Worm (Caenorhabditis elegans): ENCODE data around the gene mtss-1.

DNA sequence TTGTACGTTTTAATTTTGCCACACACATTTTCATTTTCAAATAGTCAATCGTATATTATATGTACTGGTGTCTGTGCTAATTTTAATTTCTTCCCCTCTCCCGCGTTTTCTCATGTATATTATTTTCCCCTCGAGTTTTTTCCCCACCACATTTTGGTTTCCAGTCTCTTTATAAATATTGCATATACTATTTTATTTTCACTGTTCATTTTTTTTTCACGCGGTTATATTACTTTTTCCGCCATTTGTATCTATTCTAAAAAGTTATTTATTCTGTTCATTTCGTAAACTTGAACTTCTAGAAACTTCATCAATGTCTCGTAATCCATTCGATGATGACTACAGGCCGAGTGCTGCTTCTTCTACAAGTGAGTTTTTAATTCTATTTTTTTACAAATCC lies 7.8 kb downstream of the mtss-1 start, which contains the start of gene snap-29:
- no peak for TF ChIP-seq unc-62 (GFP tag; optimal IDR thresholded peaks at IDR 0.05)
- TF ChIP-seq flh-1 (GFP tag; optimal IDR thresholded peaks at IDR 0.05), result no peak
- TF ChIP-seq nhr-12 (tag; optimal IDR thresholded peaks at IDR 0.05), result no peak
- no peak for TF ChIP-seq lsy-2 (tag; optimal IDR thresholded peaks at IDR 0.05)
- no peak for TF ChIP-seq lin-13 (tag; optimal IDR thresholded peaks at IDR 0.05)
- TF ChIP-seq unc-39 (tag; optimal IDR thresholded peaks at IDR 0.05), result no peak
- TF ChIP-seq ces-1 (GFP tag; optimal IDR thresholded peaks at IDR 0.05), result no peak
- no peak for TF ChIP-seq blmp-1 (tag; optimal IDR thresholded peaks at IDR 0.05)
